Worm (Caenorhabditis elegans) whole organism, early embryonic: ENCODE data around the gene srh-284.

Experiments used
- ama-1 ChIP-seq: fragments of 150-350 bp; optimal IDR thresholded peaks from 2 replicates; lab custom pipeline; 2014
- tra-4 ChIP-seq: sonication (generic microtip); optimal IDR thresholded peaks from 2 replicates; lab custom pipeline; 2017; ENCODE audit warnings: missing genetic modification characterization, missing compliant biosample characterization

DNA sequence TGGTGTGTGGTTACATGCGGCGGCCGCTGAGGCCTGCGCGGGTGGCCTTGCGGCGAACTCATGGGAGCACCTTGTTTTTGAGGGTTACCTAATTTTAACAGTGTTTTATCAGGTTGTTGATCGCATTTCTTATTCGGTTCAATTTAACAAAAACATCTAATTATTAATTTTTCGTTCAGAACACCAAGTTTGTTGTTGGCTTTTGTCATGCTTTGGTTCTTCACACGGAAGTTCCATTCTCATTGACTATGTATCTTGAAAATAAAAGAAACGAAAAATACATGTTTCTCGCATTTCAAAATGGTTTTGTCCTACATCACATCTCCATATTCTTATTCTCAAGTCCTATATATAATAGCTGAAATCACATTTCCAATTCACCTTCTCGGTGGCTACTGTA, 22.8 kb downstream of the srh-284 start, which contains the start of gene srh-290:
- TF ChIP-seq tra-4 (tag; lab: Kevin White, UChicago) (no peak), ama-1 (lab: Kevin White, UChicago) (no peak)
